Worm (Caenorhabditis elegans) whole organism, L3 larva: Measurements from ENCODE around the gene C16C8.8.

Experiments
- ZK546.5 ChIP-seq: sonication (generic microtip); optimal IDR thresholded peaks from 2 replicates; lab custom pipeline; 2017; ENCODE audit warnings: missing biosample characterization, missing genetic modification characterization
- aly-2 ChIP-seq: fragments of 150-350 bp; optimal IDR thresholded peaks from 2 replicates; lab custom pipeline; 2014; ENCODE audit warnings: missing biosample characterization, missing genetic modification characterization
- ama-1 ChIP-seq: fragments of 150-350 bp; optimal IDR thresholded peaks from 2 replicates; lab custom pipeline; 2018
- ceh-16 ChIP-seq: sonication (generic microtip); optimal IDR thresholded peaks from 2 replicates; lab custom pipeline; 2017; ENCODE audit warnings: missing biosample characterization, missing genetic modification characterization
- ceh-28 ChIP-seq: fragments of 150-350 bp; optimal IDR thresholded peaks from 2 replicates; lab custom pipeline; 2014; ENCODE audit warnings: missing biosample characterization, missing genetic modification reagents, missing genetic modification characterization
- ceh-9 ChIP-seq: sonication (generic microtip); optimal IDR thresholded peaks from 2 replicates; lab custom pipeline; 2018; ENCODE audit warnings: missing biosample characterization, missing genetic modification characterization
- daf-12 ChIP-seq: fragments of 150-350 bp; optimal IDR thresholded peaks from 2 replicates; lab custom pipeline; 2014; ENCODE audit warnings: missing biosample characterization, missing genetic modification reagents, missing genetic modification characterization
- egl-27 ChIP-seq: sonication (generic microtip); optimal IDR thresholded peaks from 4 replicates; lab custom pipeline; 2017; ENCODE audit warnings: missing biosample characterization, missing genetic modification reagents, missing genetic modification characterization
- egl-5 ChIP-seq: fragments of 150-350 bp; optimal IDR thresholded peaks from 2 replicates; lab custom pipeline; 2017; ENCODE audit warnings: missing biosample characterization, missing genetic modification reagents, missing genetic modification characterization, inconsistent platforms
- elt-1 ChIP-seq: fragments of 150-350 bp; optimal IDR thresholded peaks from 2 replicates; lab custom pipeline; 2014; ENCODE audit warnings: missing biosample characterization, missing genetic modification characterization
- elt-2 ChIP-seq: sonication (generic microtip); optimal IDR thresholded peaks from 2 replicates; lab custom pipeline; 2016; ENCODE audit warnings: missing genetic modification reagents, mild to moderate bottlenecking, missing genetic modification characterization, missing compliant biosample characterization
- fkh-2 ChIP-seq: fragments of 150-350 bp; optimal IDR thresholded peaks from 2 replicates; lab custom pipeline; 2014; ENCODE audit warnings: missing biosample characterization, missing genetic modification reagents, missing genetic modification characterization
- hmg-11 ChIP-seq: sonication (generic microtip); optimal IDR thresholded peaks from 2 replicates; lab custom pipeline; 2016; ENCODE audit warnings: missing genetic modification characterization, missing compliant biosample characterization
- jun-1 ChIP-seq: fragments of 150-350 bp; optimal IDR thresholded peaks from 2 replicates; lab custom pipeline; 2014; ENCODE audit warnings: missing biosample characterization, missing genetic modification reagents, missing genetic modification characterization
- lin-39 ChIP-seq: fragments of 150-350 bp; optimal IDR thresholded peaks from 2 replicates; lab custom pipeline; 2018; ENCODE audit warnings: missing biosample characterization, missing genetic modification reagents, missing genetic modification characterization
- lsy-12 ChIP-seq: sonication (generic microtip); optimal IDR thresholded peaks from 2 replicates; lab custom pipeline; 2016; ENCODE audit warnings: mild to moderate bottlenecking, missing genetic modification characterization, missing compliant biosample characterization
- mdl-1 ChIP-seq: fragments of 150-350 bp; optimal IDR thresholded peaks from 2 replicates; lab custom pipeline; 2014; ENCODE audit warnings: missing biosample characterization, missing genetic modification characterization
- nhr-11 ChIP-seq: fragments of 150-350 bp; optimal IDR thresholded peaks from 2 replicates; lab custom pipeline; 2014; ENCODE audit warnings: missing biosample characterization, missing genetic modification characterization
- nhr-12 ChIP-seq: fragments of 150-350 bp; optimal IDR thresholded peaks from 2 replicates; lab custom pipeline; 2014; ENCODE audit warnings: missing biosample characterization, missing genetic modification characterization
- nhr-23 ChIP-seq: fragments of 150-350 bp; optimal IDR thresholded peaks from 2 replicates; lab custom pipeline; 2014; ENCODE audit warnings: missing biosample characterization, missing genetic modification reagents, missing genetic modification characterization
- nhr-237 ChIP-seq: fragments of 150-350 bp; optimal IDR thresholded peaks from 2 replicates; lab custom pipeline; 2014; ENCODE audit warnings: missing biosample characterization, missing genetic modification characterization
- nhr-25 ChIP-seq: sonication (generic microtip); optimal IDR thresholded peaks from 2 replicates; lab custom pipeline; 2017; ENCODE audit warnings: missing biosample characterization, missing genetic modification characterization
- nhr-28 ChIP-seq: fragments of 150-350 bp; optimal IDR thresholded peaks from 2 replicates; lab custom pipeline; 2014; ENCODE audit warnings: missing biosample characterization, missing genetic modification characterization
- nhr-67 ChIP-seq: fragments of 150-350 bp; optimal IDR thresholded peaks from 2 replicates; lab custom pipeline; 2014; ENCODE audit warnings: missing biosample characterization, missing genetic modification characterization
- nhr-76 ChIP-seq: fragments of 150-350 bp; sonication (generic microtip); optimal IDR thresholded peaks from 5 replicates; lab custom pipeline; 2014; ENCODE audit warnings: missing biosample characterization, missing genetic modification characterization
- nhr-77 ChIP-seq: fragments of 150-350 bp; optimal IDR thresholded peaks from 2 replicates; lab custom pipeline; 2014; ENCODE audit warnings: missing biosample characterization, missing genetic modification characterization
- pha-4 ChIP-seq: fragments of 150-350 bp; optimal IDR thresholded peaks from 2 replicates; lab custom pipeline; 2014; ENCODE audit warnings: missing biosample characterization, missing genetic modification reagents, missing genetic modification characterization
- pqm-1 ChIP-seq: fragments of 150-350 bp; optimal IDR thresholded peaks from 2 replicates; lab custom pipeline; 2017; ENCODE audit warnings: missing biosample characterization, missing genetic modification characterization, inconsistent platforms
- skn-1 ChIP-seq: fragments of 150-350 bp; optimal IDR thresholded peaks from 2 replicates; lab custom pipeline; 2014; ENCODE audit warnings: missing biosample characterization, missing genetic modification characterization
- snpc-4 ChIP-seq: fragments of 150-350 bp; optimal IDR thresholded peaks from 2 replicates; lab custom pipeline; 2014; ENCODE audit warnings: missing biosample characterization, missing genetic modification characterization
- tbx-2 ChIP-seq: sonication (generic microtip); optimal IDR thresholded peaks from 2 replicates; lab custom pipeline; 2016; ENCODE audit warnings: mild to moderate bottlenecking, missing genetic modification characterization, missing compliant biosample characterization
- unc-62 ChIP-seq: fragments of 150-350 bp; sonication (generic microtip); optimal IDR thresholded peaks from 4 replicates; lab custom pipeline; 2014; ENCODE audit warnings: missing biosample characterization, missing genetic modification reagents, missing genetic modification characterization
- ztf-11 ChIP-seq: fragments of 150-350 bp; optimal IDR thresholded peaks from 2 replicates; lab custom pipeline; 2014; ENCODE audit warnings: missing biosample characterization, missing genetic modification characterization
- ztf-4 ChIP-seq: fragments of 150-350 bp; optimal IDR thresholded peaks from 2 replicates; lab custom pipeline; 2014; ENCODE audit warnings: missing biosample characterization, missing genetic modification characterization

The C16C8.8 gene

ce11 chrII:3446647-3447046, 14.8 kb downstream of the C16C8.8 start, which contains the start of the genes C16C8.20 and gldi-6:
C16C8.20 (plus strand) TSS chrII:3446947.
gldi-6 (plus strand) TSS chrII:3446947.
- TF ChIP-seq hmg-11 (no peak), ama-1 (no peak), daf-12 (tag; lab: Kevin White, UChicago) (no peak), ztf-11 (tag; lab: Kevin White, UChicago) (no peak), egl-5 (tag; lab: Kevin White, UChicago) (no peak), nhr-77 (tag; lab: Kevin White, UChicago) (no peak), ceh-28 (no peak), elt-2 (tag; lab: Kevin White, UChicago) (no peak), nhr-11 (no peak), lin-39 (tag; lab: Kevin White, UChicago) (no peak), fkh-2 (no peak), elt-1 (tag; lab: Kevin White, UChicago) (no peak), nhr-237 (no peak), aly-2 (tag; lab: Kevin White, UChicago) (no peak), mdl-1 (tag; lab: Kevin White, UChicago) (no peak), nhr-67 (no peak), lsy-12 (tag; lab: Kevin White, UChicago) (no peak)

DNA sequence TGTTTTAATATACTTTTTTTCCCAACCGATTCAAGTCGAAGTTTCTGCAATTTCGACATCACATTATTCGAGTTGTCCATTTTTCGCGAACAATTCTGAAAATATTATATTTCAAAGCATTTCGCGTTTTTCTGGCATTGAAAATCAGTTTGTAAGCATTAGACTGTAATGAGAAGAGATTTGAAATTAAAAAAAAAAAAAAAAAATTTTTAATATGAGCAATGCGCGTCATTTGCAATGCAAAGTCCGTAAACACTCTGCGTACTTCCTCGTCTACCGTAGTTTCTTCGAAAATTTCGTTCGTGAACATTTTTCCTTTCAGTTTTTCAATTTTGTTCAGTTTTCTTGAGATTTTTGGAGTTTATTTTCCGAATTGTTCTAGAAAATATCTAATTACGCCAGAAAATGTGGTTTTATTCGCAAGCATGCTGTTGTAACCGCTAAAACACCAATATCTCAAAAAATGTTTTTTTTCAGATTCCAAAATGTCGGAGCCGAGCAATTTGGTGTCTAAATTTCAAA, 16.1 kb downstream of the C16C8.8 start, which contains the start of the genes C16C8.5 and C16C8.16:
C16C8.5 (minus strand) TSS at position 101 of the 522 bp plus-strand sequence.
C16C8.16 (plus strand) TSS at position 472 of the 522 bp plus-strand sequence.
- no peak for TF ChIP-seq pha-4 (tag; lab: Kevin White, UChicago)
- TF ChIP-seq nhr-25 (tag; lab: Kevin White, UChicago) = no peak
- no peak for TF ChIP-seq nhr-237
- TF ChIP-seq, all 47 proteins: peak for 0

- TF ChIP-seq ceh-9 (no peak), nhr-23 (tag; lab: Kevin White, UChicago) (no peak), tbx-2 (tag; lab: Kevin White, UChicago) (no peak), ceh-28 (no peak), daf-12 (tag; lab: Kevin White, UChicago) (no peak), pqm-1 (tag; lab: Kevin White, UChicago) (no peak), lin-39 (tag; lab: Kevin White, UChicago) (no peak), unc-62 (no peak), ZK546.5 (no peak), snpc-4 (tag; lab: Kevin White, UChicago) (no peak), hmg-11 (no peak), skn-1 (tag; lab: Kevin White, UChicago) (no peak), aly-2 (tag; lab: Kevin White, UChicago) (no peak), nhr-76 (tag; lab: Kevin White, UChicago) (no peak), egl-27 (tag; lab: Kevin White, UChicago) (no peak), nhr-28 (no peak), nhr-12 (tag; lab: Kevin White, UChicago) (no peak)
Observed at ce11 chrII:3444280-3444679, 17.2 kb downstream of the C16C8.8 start, which contains the start of gene C16C8.4. C16C8.4 (minus strand) TSS chrII:3444380.

DNA sequence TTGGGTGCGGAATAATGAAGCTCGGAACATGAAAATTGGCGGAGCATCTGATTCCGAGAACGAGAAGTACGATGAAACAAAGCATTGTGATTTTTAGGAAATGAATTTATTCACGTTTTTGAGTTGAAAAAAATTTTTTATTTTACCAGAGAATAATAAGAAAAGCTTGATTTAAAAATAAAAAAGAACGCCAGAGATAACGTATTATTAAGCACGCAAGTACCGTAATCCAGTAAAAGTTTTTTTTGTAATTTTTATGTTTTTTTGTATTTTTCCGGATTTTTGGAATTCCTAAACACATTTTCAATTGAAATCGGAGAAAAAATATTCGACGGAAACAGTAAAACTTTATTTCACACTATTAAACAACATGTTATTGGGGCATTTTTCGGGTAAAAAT, 18.3 kb downstream of the C16C8.8 start, which contains the start of gene C16C8.22:
C16C8.22 (minus strand) TSS at position 101 of the 400 bp plus-strand sequence.
- TF ChIP-seq ama-1 (no peak), ceh-16 (tag; lab: Kevin White, UChicago) (no peak), elt-1 (tag; lab: Kevin White, UChicago) (no peak), ZK546.5 (no peak), lin-39 (tag; lab: Kevin White, UChicago) (no peak)

DNA sequence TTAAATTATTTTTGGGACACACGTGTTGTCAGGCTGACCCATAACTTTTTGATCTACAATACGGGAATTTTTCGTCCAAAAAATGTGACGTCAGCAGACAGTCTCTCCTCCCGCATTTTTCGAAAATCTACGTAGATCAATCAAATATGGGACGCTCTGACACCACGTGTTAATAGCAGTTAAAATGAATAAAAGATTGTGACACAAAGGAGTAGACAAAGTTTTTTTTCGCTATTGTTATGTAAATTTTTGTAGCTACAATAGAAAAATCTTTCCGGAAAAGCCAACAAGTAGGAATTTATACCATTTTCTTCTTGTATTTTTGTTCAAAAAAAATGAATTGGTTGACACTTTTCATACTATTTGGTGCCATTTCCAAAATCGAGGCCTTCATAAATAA, 20.1 kb downstream of the C16C8.8 start, which contains the start of gene C16C8.27:
C16C8.27 (plus strand) TSS at position 301 of the 400 bp plus-strand sequence.
- no peak for TF ChIP-seq aly-2 (tag; lab: Kevin White, UChicago)
- no peak for TF ChIP-seq tbx-2 (tag; lab: Kevin White, UChicago)

DNA sequence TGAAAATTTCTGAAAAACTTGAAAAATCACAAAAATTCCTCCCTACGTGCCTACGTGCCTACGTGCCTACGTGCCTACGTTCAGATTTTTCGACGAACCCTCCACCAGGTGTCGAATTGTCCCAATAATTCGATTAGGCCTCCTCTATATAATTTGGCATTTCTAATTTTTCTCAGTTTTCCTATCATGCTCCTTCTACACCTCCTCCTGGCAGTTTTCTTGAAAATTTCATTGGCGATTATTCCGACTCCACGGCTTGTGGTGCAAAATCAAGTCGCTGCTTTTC, 20.9 kb downstream of the C16C8.8 start, which contains the start of gene C16C8.17:
C16C8.17 (plus strand) TSS at position 187 of the 286 bp plus-strand sequence.
- TF ChIP-seq nhr-11 (no peak), pha-4 (tag; lab: Kevin White, UChicago) (no peak), ztf-4 (tag; lab: Kevin White, UChicago) (no peak), snpc-4 (tag; lab: Kevin White, UChicago) (no peak), jun-1 (tag; lab: Kevin White, UChicago) (no peak), daf-12 (tag; lab: Kevin White, UChicago) (no peak), ceh-28 (no peak)
